Worm (Caenorhabditis elegans) whole organism, L2 larva: ENCODE data around the gene dcap-1.

Experiments used
- ZK546.5 ChIP-seq: sonication (generic microtip); optimal IDR thresholded peaks from 2 replicates; lab custom pipeline; 2017; ENCODE audit warnings: missing biosample characterization, missing genetic modification characterization
- aly-2 ChIP-seq: fragments of 150-350 bp; optimal IDR thresholded peaks from 2 replicates; lab custom pipeline; 2014; ENCODE audit warnings: missing biosample characterization, missing genetic modification characterization
- ceh-82 ChIP-seq: fragments of 150-350 bp; optimal IDR thresholded peaks from 2 replicates; lab custom pipeline; 2014; ENCODE audit warnings: missing biosample characterization, missing genetic modification characterization
- egl-27 ChIP-seq: sonication (generic microtip); optimal IDR thresholded peaks from 3 replicates; lab custom pipeline; 2017; ENCODE audit warnings: missing biosample characterization, missing genetic modification reagents, missing genetic modification characterization
- lin-13 ChIP-seq: fragments of 150-350 bp; optimal IDR thresholded peaks from 2 replicates; lab custom pipeline; 2014; ENCODE audit warnings: missing biosample characterization, missing genetic modification reagents, missing genetic modification characterization
- lin-39 ChIP-seq: fragments of 150-350 bp; optimal IDR thresholded peaks from 2 replicates; lab custom pipeline; 2014; ENCODE audit warnings: missing biosample characterization, missing genetic modification reagents, missing genetic modification characterization
- nhr-11 ChIP-seq: fragments of 150-350 bp; optimal IDR thresholded peaks from 2 replicates; lab custom pipeline; 2014; ENCODE audit warnings: missing biosample characterization, missing genetic modification characterization
- nhr-12 ChIP-seq: fragments of 150-350 bp; optimal IDR thresholded peaks from 2 replicates; lab custom pipeline; 2014; ENCODE audit warnings: missing biosample characterization, missing genetic modification characterization
- nhr-129 ChIP-seq: fragments of 150-350 bp; optimal IDR thresholded peaks from 2 replicates; lab custom pipeline; 2014; ENCODE audit warnings: missing biosample characterization, missing genetic modification characterization
- nhr-237 ChIP-seq: fragments of 150-350 bp; optimal IDR thresholded peaks from 2 replicates; lab custom pipeline; 2014; ENCODE audit warnings: missing biosample characterization, missing genetic modification characterization
- snpc-4 ChIP-seq: fragments of 150-350 bp; optimal IDR thresholded peaks from 2 replicates; lab custom pipeline; 2014; ENCODE audit warnings: missing biosample characterization, missing genetic modification characterization
- unc-62 ChIP-seq: fragments of 150-350 bp; optimal IDR thresholded peaks from 2 replicates; lab custom pipeline; 2014; ENCODE audit warnings: missing biosample characterization, missing genetic modification reagents, missing genetic modification characterization
- ztf-1 ChIP-seq: fragments of 200-800 bp; sonication (Bioruptor generic); conservative IDR thresholded peaks from 2 replicates; pipeline ENCODE4 v1.3.6; 2022; ENCODE audit warnings: missing genetic modification characterization, missing compliant biosample characterization
- ztf-4 ChIP-seq: fragments of 150-350 bp; optimal IDR thresholded peaks from 2 replicates; lab custom pipeline; 2014; ENCODE audit warnings: missing biosample characterization, missing genetic modification characterization

ce11 chrIV:1044287-1044686, 10.3 kb downstream of the dcap-1 start, which contains the start of gene Y55F3AM.11:
- TF ChIP-seq ztf-4 (tag; lab: Kevin White, UChicago) = no peak
- no peak for TF ChIP-seq nhr-12 (tag; lab: Kevin White, UChicago)
- no peak for TF ChIP-seq lin-39 (tag; lab: Kevin White, UChicago)
- TF ChIP-seq egl-27 (tag; lab: Kevin White, UChicago) = no peak
- no peak for TF ChIP-seq snpc-4 (tag; lab: Kevin White, UChicago)
- no peak for TF ChIP-seq lin-13 (GFP tag; lab: Kevin White, UChicago)
- no peak for TF ChIP-seq ZK546.5 (tag; lab: Kevin White, UChicago)
- no peak for TF ChIP-seq aly-2
- TF ChIP-seq unc-62 (GFP tag; lab: Kevin White, UChicago) = no peak
- TF ChIP-seq ceh-82 (tag; lab: Kevin White, UChicago) = no peak
- no peak for TF ChIP-seq ztf-1 (GFP tag; lab: Robert Waterston, UW)
- TF ChIP-seq nhr-237 = no peak
- TF ChIP-seq nhr-11 = no peak
- TF ChIP-seq nhr-129 (tag; lab: Kevin White, UChicago) = no peak
